Fruit fly (Drosophila melanogaster) whole organism: ENCODE measurements around the gene CG10116.

Source experiments
- CG8478 ChIP-seq: fragments of >200 bp; optimal IDR thresholded peaks from 2 replicates; lab custom pipeline; 2018; ENCODE audit warnings: inconsistent platforms
- Dll ChIP-seq: fragments of >200 bp; optimal IDR thresholded peaks from 2 replicates; lab custom pipeline; 2017
- EcR ChIP-seq, 2 experiments: fragments of >200 bp; optimal IDR thresholded peaks; 2 replicates each; lab custom pipeline; 2017; ENCODE audit warnings: missing biosample characterization in 2 of 2, missing genetic modification characterization in 2 of 2, missing genetic modification reagents in 2 of 2
- pan ChIP-seq: fragments of >200 bp; optimal IDR thresholded peaks from 2 replicates; lab custom pipeline; 2017
- psq ChIP-seq: fragments of >200 bp; optimal IDR thresholded peaks from 2 replicates; lab custom pipeline; 2017
- usp ChIP-seq: fragments of >200 bp; optimal IDR thresholded peaks from 2 replicates; lab custom pipeline; 2017; ENCODE audit warnings: missing biosample characterization, missing genetic modification characterization, mixed read lengths

The CG10116 gene

dm6 chr3L:13457133-13457532 lies at the start of gene CG10116:
TSS of gene CG10116 (minus strand) at chr3L:13457238.
- no peak for TF ChIP-seq CG8478 (lab: Kevin White, UChicago)
- TF ChIP-seq Dll (lab: Kevin White, UChicago), result no peak
- TF ChIP-seq pan (lab: Kevin White, UChicago), result no peak
- TF ChIP-seq EcR (GFP tag; optimal IDR thresholded peaks at IDR 0.05; lab: Kevin White, UChicago), result no peak
- TF ChIP-seq psq (lab: Kevin White, UChicago), result no peak
- TF ChIP-seq usp, result no peak

DNA sequence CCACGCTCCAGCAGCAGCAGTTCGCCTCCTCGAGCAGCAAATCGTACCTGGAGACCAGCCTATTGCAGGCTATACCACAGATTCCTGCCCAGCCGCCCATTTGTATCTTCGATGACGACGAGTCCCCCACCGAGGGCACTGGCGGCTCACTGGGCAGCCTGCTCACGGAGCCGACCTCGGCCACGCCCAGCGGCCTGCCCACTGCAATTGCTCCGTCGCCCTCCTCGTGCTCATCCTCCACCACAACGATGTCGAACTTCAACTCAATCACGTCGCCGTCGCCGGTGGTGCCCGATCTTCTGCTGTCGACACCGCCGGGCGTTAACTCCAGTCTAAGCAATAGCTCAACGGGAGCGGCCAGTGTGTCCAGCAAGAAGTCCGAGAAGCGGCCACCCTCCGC lies 46.6 kb upstream of the CG10116 start:
- no peak for TF ChIP-seq pan (lab: Kevin White, UChicago)
- TF ChIP-seq EcR (GFP tag; optimal IDR thresholded peaks at IDR 0.05; lab: Kevin White, UChicago), result no peak
- no peak for TF ChIP-seq CG8478 (lab: Kevin White, UChicago)
- no peak for TF ChIP-seq usp
- TF ChIP-seq psq (lab: Kevin White, UChicago), result no peak
- TF ChIP-seq Dll (lab: Kevin White, UChicago), result no peak

DNA sequence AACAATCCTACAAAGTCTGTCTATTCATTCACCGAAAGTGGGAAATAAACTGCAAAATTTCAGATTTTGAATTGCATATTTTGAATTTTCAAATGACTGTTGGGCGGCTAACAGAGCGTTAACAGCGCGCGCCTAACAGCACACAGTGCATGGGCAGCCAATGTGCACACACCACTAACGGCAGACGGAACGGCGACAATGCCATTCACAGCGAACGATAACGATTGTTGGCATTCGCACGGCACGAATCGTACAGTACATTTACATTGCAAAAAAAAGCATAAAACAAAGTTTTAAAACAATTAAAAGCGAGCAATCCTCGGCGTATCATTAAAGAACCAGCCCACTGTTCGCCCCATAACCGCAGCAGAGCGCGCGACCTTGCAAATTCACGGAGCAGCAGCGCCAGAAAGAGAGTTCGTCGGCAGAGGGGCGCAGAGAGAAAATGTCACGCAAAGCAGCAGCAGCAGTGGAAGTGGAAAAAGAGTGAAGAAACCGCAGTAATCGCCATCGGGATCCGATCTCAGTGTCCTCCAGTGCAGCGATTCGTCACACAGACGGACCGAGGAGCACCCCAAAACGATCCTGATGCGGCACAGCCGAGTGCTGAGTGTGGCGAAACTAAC lies 45.6 kb upstream of the CG10116 start, which contains the start of gene Spt20:
Spt20 (plus strand) TSS at position 224 of the 626 bp plus-strand sequence.
- TF ChIP-seq CG8478 (lab: Kevin White, UChicago) (no peak), EcR (GFP tag; optimal IDR thresholded peaks at IDR 0.05; lab: Kevin White, UChicago) (no peak), usp (no peak), pan (lab: Kevin White, UChicago) (no peak), Dll (lab: Kevin White, UChicago) (no peak), psq (lab: Kevin White, UChicago) (no peak)

- TF ChIP-seq CG8478 (lab: Kevin White, UChicago) (no peak), pan (lab: Kevin White, UChicago) (no peak), psq (lab: Kevin White, UChicago) (no peak), Dll (lab: Kevin White, UChicago) (no peak), EcR (GFP tag; optimal IDR thresholded peaks at IDR 0.05; lab: Kevin White, UChicago) (no peak), usp (no peak)
Measured at dm6 chr3L:13499932-13500719, 43.1 kb upstream of the CG10116 start.

- TF ChIP-seq CG8478 (lab: Kevin White, UChicago) (no peak), pan (lab: Kevin White, UChicago) (no peak), psq (lab: Kevin White, UChicago) (no peak), EcR (GFP tag; optimal IDR thresholded peaks at IDR 0.05; lab: Kevin White, UChicago) (no peak), Dll (lab: Kevin White, UChicago) (no peak), usp (no peak)
Measured at dm6 chr3L:13499531-13499930, 42.5 kb upstream of the CG10116 start.

- TF ChIP-seq Dll (lab: Kevin White, UChicago), result no peak
- TF ChIP-seq EcR (GFP tag; optimal IDR thresholded peaks at IDR 0.05; lab: Kevin White, UChicago), result no peak
- TF ChIP-seq CG8478 (lab: Kevin White, UChicago), result no peak
- TF ChIP-seq pan (lab: Kevin White, UChicago), result no peak
- TF ChIP-seq usp, result no peak
- TF ChIP-seq psq (lab: Kevin White, UChicago), result no peak
Measured at dm6 chr3L:13497720-13498355, 40.8 kb upstream of the CG10116 start.

- TF ChIP-seq EcR (GFP tag; optimal IDR thresholded peaks at IDR 0.05; lab: Kevin White, UChicago) (no peak), Dll (lab: Kevin White, UChicago) (no peak), pan (lab: Kevin White, UChicago) (no peak), CG8478 (lab: Kevin White, UChicago) (no peak), usp (no peak), psq (lab: Kevin White, UChicago) (no peak)
Measured at dm6 chr3L:13495065-13495464, 38.0 kb upstream of the CG10116 start.

DNA sequence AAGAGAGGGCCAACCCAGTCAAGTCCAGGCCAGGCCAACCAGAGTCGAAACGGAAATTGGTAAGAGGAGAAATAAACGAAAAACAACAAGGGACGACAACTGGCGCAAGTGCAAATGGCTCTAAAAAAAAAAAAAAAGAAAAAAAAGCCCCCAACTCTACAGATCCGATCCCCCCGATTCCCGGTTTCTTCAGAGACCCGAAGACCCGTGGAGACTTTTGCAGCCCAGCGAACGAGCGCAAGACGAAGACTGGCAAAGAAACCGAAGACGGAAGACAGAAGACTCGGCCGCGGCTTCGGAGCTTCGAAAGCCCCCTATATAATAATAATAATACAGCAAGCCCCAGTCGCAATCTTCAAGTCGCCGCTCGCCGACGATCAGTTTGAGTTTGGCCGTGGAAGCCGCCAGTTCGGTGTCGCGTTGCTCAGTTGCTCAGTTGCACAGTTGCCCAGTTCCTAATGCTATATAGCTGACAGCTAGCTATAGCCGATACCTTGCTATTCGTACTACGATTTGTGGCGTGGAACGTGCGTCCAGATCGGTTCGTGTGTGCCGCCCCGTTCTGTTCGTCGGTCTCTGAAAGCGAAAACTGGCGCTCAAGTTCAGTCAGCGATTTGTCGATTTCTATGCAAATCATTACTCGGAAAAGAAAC lies 37.5 kb upstream of the CG10116 start:
- TF ChIP-seq EcR (GFP tag; optimal IDR thresholded peaks at IDR 0.05; lab: Kevin White, UChicago) (peak in 1 of 2 experiments; percentile 7), usp (no peak), pan (lab: Kevin White, UChicago) (no peak), psq (lab: Kevin White, UChicago) (no peak), Dll (lab: Kevin White, UChicago) (peak; percentile 11)

DNA sequence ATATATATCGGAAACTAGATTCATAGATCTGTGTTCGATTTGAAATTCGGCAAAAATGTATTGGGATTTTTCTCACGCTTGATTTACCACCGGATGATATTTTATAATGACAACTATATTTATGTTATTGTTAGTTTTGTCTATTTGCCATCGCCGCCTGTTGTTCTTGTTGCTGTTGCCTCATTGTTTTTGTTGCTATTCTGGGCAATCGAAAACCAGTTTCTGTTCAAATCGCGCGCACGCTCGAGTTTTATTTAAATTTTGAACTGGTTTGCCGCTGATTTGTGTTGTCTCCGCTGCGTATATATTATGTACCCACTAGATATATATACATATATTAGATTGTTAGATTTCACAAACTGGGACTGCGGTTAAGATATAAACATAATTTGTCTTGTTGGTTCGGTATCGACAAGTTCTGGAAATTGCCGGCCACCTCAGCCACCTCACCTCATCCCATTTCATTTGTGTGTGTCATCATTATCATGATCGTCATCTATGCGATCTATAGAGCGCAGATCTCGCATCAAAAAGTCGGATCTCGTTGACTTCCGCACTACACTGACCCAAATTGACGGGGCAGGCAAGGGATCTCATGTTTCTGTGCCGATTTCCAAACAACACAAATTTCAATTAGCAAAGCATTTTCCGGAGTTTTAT lies 33.8 kb upstream of the CG10116 start:
- no peak for TF ChIP-seq pan (lab: Kevin White, UChicago)
- TF ChIP-seq psq (lab: Kevin White, UChicago), result no peak
- TF ChIP-seq Dll (lab: Kevin White, UChicago), result no peak
- no peak for TF ChIP-seq EcR (GFP tag; optimal IDR thresholded peaks at IDR 0.05; lab: Kevin White, UChicago)
- TF ChIP-seq usp, result no peak
- no peak for TF ChIP-seq CG8478 (lab: Kevin White, UChicago)

- TF ChIP-seq CG8478 (lab: Kevin White, UChicago), result no peak
- no peak for TF ChIP-seq usp
- no peak for TF ChIP-seq pan (lab: Kevin White, UChicago)
- no peak for TF ChIP-seq psq (lab: Kevin White, UChicago)
- no peak for TF ChIP-seq EcR (GFP tag; optimal IDR thresholded peaks at IDR 0.05; lab: Kevin White, UChicago)
- TF ChIP-seq Dll (lab: Kevin White, UChicago), result no peak
Measured at dm6 chr3L:13489193-13489752, 32.2 kb upstream of the CG10116 start.
